Fruit fly (Drosophila melanogaster) ovary, adult (tissue): ENCODE measurements around the gene CG43137.

ENCODE experiments used
- CG17801 ChIP-seq: fragments of 200-800 bp; optimal IDR thresholded peaks from 2 replicates; lab custom pipeline; 2019; ENCODE audit warnings: missing biosample characterization, mild to moderate bottlenecking, missing genetic modification characterization, moderate library complexity; ENCODE audit not compliant: partially characterized antibody

CG43137 gene

DNA sequence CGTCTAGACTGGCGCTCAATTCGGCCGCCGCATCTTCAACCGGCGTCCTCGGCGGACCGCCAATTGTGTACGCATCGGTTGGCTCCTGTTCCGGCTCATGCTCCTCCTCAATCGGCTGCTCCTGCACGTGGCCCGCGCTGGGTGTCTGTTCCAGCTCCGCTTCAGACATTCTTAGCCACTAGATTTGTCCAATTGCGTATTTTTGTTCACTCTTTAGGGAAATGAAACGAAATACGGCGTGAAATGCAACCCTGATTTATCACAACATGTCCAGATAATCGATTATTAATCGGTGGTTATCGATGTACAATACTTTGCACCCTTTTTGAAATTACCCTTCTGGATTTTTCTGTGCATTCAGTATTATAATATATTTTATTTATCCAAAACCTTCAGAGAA, 11.6 kb upstream of the CG43137 start, which contains the start of gene mof:
TSS of gene mof (minus strand) at position 270 of the 400 bp plus-strand sequence.
- TF ChIP-seq CG17801 (GFP tag; lab: Kevin White, UChicago), result peak; percentile 55

DNA sequence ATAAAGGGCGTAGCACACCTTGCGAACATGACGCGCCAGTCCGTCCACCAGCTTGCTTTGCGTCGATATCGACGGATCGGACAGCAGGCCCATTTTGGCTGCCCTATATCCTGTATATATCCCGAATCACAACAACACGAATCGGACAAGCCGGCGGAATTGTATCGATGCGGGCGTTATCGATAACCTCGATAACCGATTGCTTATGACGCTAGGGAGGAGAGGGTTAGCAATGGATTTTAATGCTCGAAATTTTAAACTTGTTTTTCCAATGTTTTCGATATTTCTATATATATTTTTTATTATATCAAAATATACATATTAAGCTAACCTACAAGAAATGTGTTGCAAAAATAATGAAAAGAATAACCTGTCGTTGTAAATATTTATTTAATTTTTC, 8.2 kb upstream of the CG43137 start, which contains the start of gene GAA1:
TSS of gene GAA1 (minus strand) at position 194 of the 400 bp plus-strand sequence.
- TF ChIP-seq CG17801 (GFP tag; lab: Kevin White, UChicago), result peak; percentile 22

DNA sequence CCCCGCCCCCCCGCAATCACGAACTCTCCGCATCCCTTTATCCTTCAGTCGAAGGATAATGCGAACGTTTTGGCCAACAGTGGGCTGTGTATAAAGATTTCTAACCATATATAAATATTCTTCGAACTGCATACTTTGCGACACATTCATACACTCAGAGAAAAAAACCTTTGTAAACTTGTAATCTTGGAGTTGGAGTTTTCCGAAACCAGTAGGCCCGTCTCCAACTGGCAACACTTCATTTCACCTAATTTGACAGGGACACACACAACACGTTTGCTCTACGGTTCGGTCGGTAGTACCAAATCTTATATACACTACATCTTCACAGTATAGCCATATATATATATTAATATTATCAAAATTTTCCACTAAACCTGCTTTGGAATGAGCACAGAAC, 3.8 kb upstream of the CG43137 start, which contains the start of gene CG15764:
TSS of gene CG15764 (plus strand) at position 301 of the 400 bp plus-strand sequence.
- no peak for TF ChIP-seq CG17801 (GFP tag; lab: Kevin White, UChicago)

- no peak for TF ChIP-seq CG17801 (GFP tag; lab: Kevin White, UChicago)
These were observed 1.1 kb upstream of the CG43137 start for dm6 chrX:5866095-5866494.

DNA sequence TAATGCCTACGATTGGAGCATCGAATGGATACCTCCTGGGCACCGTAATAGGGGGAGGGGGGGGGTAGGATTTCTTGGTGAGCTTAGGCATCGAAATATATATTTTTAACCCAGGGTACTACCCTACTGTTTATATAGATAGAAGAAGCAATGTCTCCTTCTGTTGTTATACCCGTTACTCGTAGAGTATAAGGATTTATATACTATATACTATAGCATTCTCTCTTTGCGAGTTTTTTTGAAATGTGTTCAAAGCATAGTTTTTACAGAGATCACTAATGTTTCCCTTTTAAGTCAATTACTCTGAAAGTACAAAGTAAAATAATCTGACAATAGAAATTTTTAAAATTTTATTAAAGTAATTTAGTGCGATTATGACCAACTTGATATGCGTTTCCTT, 11.5 kb downstream of the CG43137 start, which contains the start of gene CG43136:
TSS of gene CG43136 (plus strand) at position 301 of the 400 bp plus-strand sequence.
- no peak for TF ChIP-seq CG17801 (GFP tag; lab: Kevin White, UChicago)

DNA sequence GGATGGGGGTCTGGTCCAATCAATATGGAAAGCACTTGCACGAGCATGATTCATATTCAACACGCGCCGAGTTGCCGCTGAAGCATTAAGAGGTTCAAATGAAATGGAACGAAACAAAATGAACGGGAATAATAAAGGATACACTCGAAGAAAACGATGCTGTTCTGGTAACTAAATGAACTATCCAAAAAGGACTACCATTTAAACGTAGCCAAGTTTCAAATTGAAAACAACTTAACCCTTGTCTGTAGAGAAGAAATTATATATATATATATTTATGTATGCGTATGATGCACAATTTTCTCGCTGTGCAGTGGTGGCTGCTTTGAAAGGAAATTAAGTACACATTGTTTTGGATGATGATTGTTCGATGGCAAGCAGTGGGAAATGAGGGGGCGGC, 12.3 kb downstream of the CG43137 start:
- no peak for TF ChIP-seq CG17801 (GFP tag; lab: Kevin White, UChicago)

- TF ChIP-seq CG17801 (GFP tag; lab: Kevin White, UChicago), result no peak
These were observed 17.4 kb downstream of the CG43137 start for dm6 chrX:5847544-5847943.

dm6 chrX:5844980-5845379, 20.0 kb downstream of the CG43137 start, which contains the start of gene CG12729:
TSS of gene CG12729 (plus strand) at chrX:5845280.
- TF ChIP-seq CG17801 (GFP tag; lab: Kevin White, UChicago), result no peak

dm6 chrX:5839737-5840136, 25.2 kb downstream of the CG43137 start:
- no peak for TF ChIP-seq CG17801 (GFP tag; lab: Kevin White, UChicago)

dm6 chrX:5819972-5820371, 45.0 kb downstream of the CG43137 start:
- TF ChIP-seq CG17801 (GFP tag; lab: Kevin White, UChicago), result no peak

DNA sequence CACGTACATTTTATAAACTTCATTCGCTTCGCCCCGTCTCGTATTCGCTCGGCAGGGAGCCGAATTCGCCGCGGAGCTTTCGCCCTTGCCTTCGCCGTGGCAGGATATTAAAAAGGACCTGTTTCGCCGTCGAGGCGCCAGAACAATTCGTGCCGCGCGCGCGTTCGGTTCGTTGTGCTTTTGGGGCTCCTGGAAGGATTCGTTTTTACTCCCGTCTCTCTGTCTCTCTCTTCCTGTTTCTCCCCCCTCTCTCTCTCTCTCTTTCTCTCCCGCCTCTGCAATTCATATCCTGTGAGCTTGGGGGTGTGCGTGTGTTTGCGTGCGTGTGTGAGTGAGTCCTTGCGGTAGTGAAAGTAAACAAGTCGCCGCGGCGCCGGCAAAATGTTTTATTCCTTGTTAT, 46.5 kb downstream of the CG43137 start, which contains the start of gene CG15765:
TSS of gene CG15765 (plus strand) at position 132 of the 400 bp plus-strand sequence.
- TF ChIP-seq CG17801 (GFP tag; lab: Kevin White, UChicago), result no peak

- TF ChIP-seq CG17801 (GFP tag; lab: Kevin White, UChicago), result no peak
These were observed 47.8 kb downstream of the CG43137 start for dm6 chrX:5817191-5817590.

- TF ChIP-seq CG17801 (GFP tag; lab: Kevin White, UChicago), result no peak
These were observed 49.2 kb downstream of the CG43137 start, which contains the start of gene AgmNAT for dm6 chrX:5815720-5816119. TSS of gene AgmNAT (minus strand) at chrX:5815820.
